Worm (Caenorhabditis elegans) whole organism, midembryonic: ENCODE data around the gene Y38E10A.17.

Experiments
- T22C8.4 ChIP-seq: fragments of 200-800 bp; sonication (Bioruptor generic); IDR thresholded peaks from 2 replicates; pipeline ENCODE4 v1.3.6; 2022; ENCODE audit warnings: missing genetic modification characterization, missing compliant biosample characterization
- cog-1 ChIP-seq: sonication (generic microtip); optimal IDR thresholded peaks from 2 replicates; lab custom pipeline; 2016; ENCODE audit warnings: missing genetic modification characterization, missing compliant biosample characterization
- flt-1 ChIP-seq: fragments of 200-800 bp; sonication (Bioruptor generic); IDR thresholded peaks from 2 replicates; pipeline ENCODE4 v1.3.6; 2022; ENCODE audit warnings: missing genetic modification characterization, missing compliant biosample characterization
- klf-2 ChIP-seq: fragments of 200-800 bp; sonication (Bioruptor generic); conservative IDR thresholded peaks from 2 replicates; pipeline ENCODE4 v1.3.6; 2022; ENCODE audit warnings: missing genetic modification reagents, missing genetic modification characterization, missing compliant biosample characterization
- med-1 ChIP-seq: sonication (generic microtip); optimal IDR thresholded peaks from 2 replicates; lab custom pipeline; 2017; ENCODE audit warnings: missing genetic modification characterization, mild to moderate bottlenecking, missing compliant biosample characterization, antibody characterized with exemption, missing genetic modification reagents; ENCODE audit not compliant: insufficient read depth
- ref-1 ChIP-seq: fragments of 200-800 bp; sonication (Bioruptor generic); conservative IDR thresholded peaks from 2 replicates; pipeline ENCODE4 v1.3.6; 2022; ENCODE audit warnings: missing genetic modification reagents, missing genetic modification characterization, missing compliant biosample characterization
- ztf-23 ChIP-seq: fragments of 200-800 bp; sonication (Bioruptor generic); IDR thresholded peaks from 2 replicates; pipeline ENCODE4 v1.3.6; 2022; ENCODE audit warnings: missing genetic modification reagents, missing genetic modification characterization, missing compliant biosample characterization
- ztf-29 ChIP-seq: fragments of 200-800 bp; sonication (Bioruptor generic); IDR thresholded peaks from 2 replicates; pipeline ENCODE4 v1.3.6; 2022; ENCODE audit warnings: missing genetic modification reagents, missing genetic modification characterization, missing compliant biosample characterization

DNA sequence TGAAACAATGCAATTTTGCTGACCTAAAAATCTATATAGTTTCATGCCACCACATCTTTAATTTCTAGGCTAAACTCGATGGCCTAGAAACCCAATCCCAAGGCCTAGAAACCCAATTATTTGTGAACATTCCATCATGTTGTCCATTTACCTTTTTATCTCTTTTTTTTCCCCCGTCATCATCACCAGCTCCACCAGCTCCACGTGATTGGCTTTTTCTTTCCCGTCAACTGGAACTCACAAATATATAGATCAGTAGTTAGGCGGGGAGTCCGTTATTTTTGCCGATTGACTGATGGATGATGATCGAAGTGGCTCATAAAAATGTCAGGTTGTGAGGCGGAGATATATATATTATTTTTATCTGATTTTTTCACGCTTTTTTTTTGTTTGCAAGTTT, 23.8 kb upstream of the Y38E10A.17 start:
- TF ChIP-seq klf-2 (GFP tag; lab: Robert Waterston, UW) (no peak), ref-1 (GFP tag; lab: Robert Waterston, UW) (no peak), ztf-23 (GFP tag; lab: Robert Waterston, UW) (no peak), med-1 (no peak), T22C8.4 (GFP tag; lab: Robert Waterston, UW) (no peak), flt-1 (GFP tag; lab: Robert Waterston, UW) (no peak), cog-1 (tag; lab: Kevin White, UChicago) (no peak), ztf-29 (no peak)
